Worm (Caenorhabditis elegans) whole organism, mixed stage, embryonic: ENCODE data around the gene mltn-9.

Source experiments
- M03D4.4 ChIP-seq: sonication (generic microtip); optimal IDR thresholded peaks from 2 replicates; lab custom pipeline; 2017; ENCODE audit warnings: mild to moderate bottlenecking, missing genetic modification characterization, missing compliant biosample characterization
- bed-3 ChIP-seq: fragments of 200-800 bp; sonication (Bioruptor generic); optimal IDR thresholded peaks from 3 replicates; lab custom pipeline; 2018; ENCODE audit warnings: mild to moderate bottlenecking, missing genetic modification characterization, moderate library complexity, missing compliant biosample characterization
- blmp-1 ChIP-seq: fragments of 150-350 bp; optimal IDR thresholded peaks from 2 replicates; lab custom pipeline; 2014; ENCODE audit warnings: missing biosample characterization, missing genetic modification characterization
- ceh-39 ChIP-seq: fragments of 150-350 bp; optimal IDR thresholded peaks from 2 replicates; lab custom pipeline; 2014; ENCODE audit warnings: missing biosample characterization, missing genetic modification characterization
- ceh-43 ChIP-seq: fragments of 200-800 bp; sonication (Bioruptor generic); optimal IDR thresholded peaks from 2 replicates; lab custom pipeline; 2018; ENCODE audit warnings: mild to moderate bottlenecking, missing genetic modification characterization, moderate library complexity, missing compliant biosample characterization
- ceh-83 ChIP-seq: fragments of 200-800 bp; sonication (Bioruptor generic); optimal IDR thresholded peaks from 2 replicates; lab custom pipeline; 2018; ENCODE audit warnings: mild to moderate bottlenecking, missing genetic modification characterization, missing compliant biosample characterization
- ces-1 ChIP-seq: fragments of 150-350 bp; optimal IDR thresholded peaks from 2 replicates; lab custom pipeline; 2014; ENCODE audit warnings: missing biosample characterization, missing genetic modification reagents, missing genetic modification characterization
- cnd-1 ChIP-seq: fragments of 200-800 bp; sonication (Bioruptor generic); optimal IDR thresholded peaks from 2 replicates; lab custom pipeline; 2018; ENCODE audit warnings: mild to moderate bottlenecking, missing genetic modification characterization, missing compliant biosample characterization
- drap-1 ChIP-seq: fragments of 200-800 bp; sonication (Bioruptor generic); optimal IDR thresholded peaks from 3 replicates; lab custom pipeline; 2018; ENCODE audit warnings: mild to moderate bottlenecking, missing genetic modification characterization, missing compliant biosample characterization
- elt-1 ChIP-seq: sonication (generic microtip); optimal IDR thresholded peaks from 2 replicates; lab custom pipeline; 2017; ENCODE audit warnings: missing genetic modification characterization, mild to moderate bottlenecking, missing compliant biosample characterization, antibody characterized with exemption, moderate library complexity, borderline replicate concordance; ENCODE audit not compliant: insufficient read depth
- elt-3 ChIP-seq: fragments of 150-350 bp; optimal IDR thresholded peaks from 2 replicates; lab custom pipeline; 2014; ENCODE audit warnings: missing biosample characterization, missing genetic modification characterization
- flh-1 ChIP-seq: fragments of 200-800 bp; sonication (Bioruptor generic); optimal IDR thresholded peaks from 2 replicates; lab custom pipeline; 2018; ENCODE audit warnings: mild to moderate bottlenecking, missing genetic modification characterization, moderate library complexity, missing compliant biosample characterization
- ham-2 ChIP-seq: fragments of 200-800 bp; sonication (Bioruptor generic); optimal IDR thresholded peaks from 2 replicates; lab custom pipeline; 2018; ENCODE audit warnings: mild to moderate bottlenecking, missing genetic modification characterization, missing compliant biosample characterization
- hlh-1 ChIP-seq: fragments of 150-350 bp; optimal IDR thresholded peaks from 2 replicates; lab custom pipeline; 2014; ENCODE audit warnings: missing biosample characterization, missing genetic modification reagents, missing genetic modification characterization
- lin-13 ChIP-seq: fragments of 150-350 bp; optimal IDR thresholded peaks from 2 replicates; lab custom pipeline; 2014; ENCODE audit warnings: missing biosample characterization, missing genetic modification characterization
- lin-32 ChIP-seq: fragments of 200-800 bp; sonication (Bioruptor generic); optimal IDR thresholded peaks from 2 replicates; lab custom pipeline; 2018; ENCODE audit warnings: mild to moderate bottlenecking, missing genetic modification characterization, missing compliant biosample characterization
- lsy-2 ChIP-seq: fragments of 150-350 bp; optimal IDR thresholded peaks from 2 replicates; lab custom pipeline; 2014; ENCODE audit warnings: missing biosample characterization, missing genetic modification characterization
- mab-5 ChIP-seq: fragments of 150-350 bp; optimal IDR thresholded peaks from 2 replicates; lab custom pipeline; 2014; ENCODE audit warnings: missing biosample characterization, missing genetic modification characterization
- mls-2 ChIP-seq: sonication (generic microtip); optimal IDR thresholded peaks from 2 replicates; lab custom pipeline; 2016; ENCODE audit warnings: mild to moderate bottlenecking, missing genetic modification characterization, moderate library complexity, missing compliant biosample characterization
- nhr-2 ChIP-seq: fragments of 150-350 bp; optimal IDR thresholded peaks from 2 replicates; lab custom pipeline; 2014; ENCODE audit warnings: missing biosample characterization, missing genetic modification characterization
- nhr-237 ChIP-seq: fragments of 150-350 bp; optimal IDR thresholded peaks from 2 replicates; lab custom pipeline; 2014; ENCODE audit warnings: missing biosample characterization, missing genetic modification characterization
- nhr-28 ChIP-seq: fragments of 150-350 bp; optimal IDR thresholded peaks from 2 replicates; lab custom pipeline; 2014; ENCODE audit warnings: missing biosample characterization, missing genetic modification characterization
- pha-4 ChIP-seq: fragments of 150-350 bp; optimal IDR thresholded peaks from 2 replicates; lab custom pipeline; 2018; ENCODE audit warnings: missing biosample characterization, missing genetic modification reagents, missing genetic modification characterization
- sem-2 ChIP-seq: fragments of 200-800 bp; sonication (Bioruptor generic); optimal IDR thresholded peaks from 2 replicates; lab custom pipeline; 2018; ENCODE audit warnings: mild to moderate bottlenecking, missing genetic modification characterization, missing compliant biosample characterization
- snpc-4 ChIP-seq: fragments of 150-350 bp; optimal IDR thresholded peaks from 2 replicates; lab custom pipeline; 2014; ENCODE audit warnings: missing biosample characterization, missing genetic modification characterization
- tbx-8 ChIP-seq: fragments of 200-800 bp; sonication (Bioruptor generic); optimal IDR thresholded peaks from 2 replicates; lab custom pipeline; 2018; ENCODE audit warnings: mild to moderate bottlenecking, missing genetic modification characterization, moderate library complexity, missing compliant biosample characterization
- unc-120 ChIP-seq: sonication (generic microtip); optimal IDR thresholded peaks from 2 replicates; lab custom pipeline; 2017; ENCODE audit warnings: missing genetic modification characterization, missing compliant biosample characterization; ENCODE audit not compliant: poor library complexity, severe bottlenecking
- unc-62 ChIP-seq: fragments of 150-350 bp; optimal IDR thresholded peaks from 2 replicates; lab custom pipeline; 2014; ENCODE audit warnings: missing biosample characterization, missing genetic modification reagents, missing genetic modification characterization
- zip-8 ChIP-seq: fragments of 150-350 bp; optimal IDR thresholded peaks from 2 replicates; lab custom pipeline; 2014; ENCODE audit warnings: missing biosample characterization, missing genetic modification characterization

mltn-9 gene

ce11 chrII:14615735-14616134 is at the start of gene mltn-9:
Gene mltn-9, plus strand, starts transcription at chrII:14616035.
- TF ChIP-seq cnd-1 (tag; lab: Kevin White, UChicago), result no peak
- no peak for TF ChIP-seq flh-1 (GFP tag; lab: Kevin White, UChicago)
- TF ChIP-seq mls-2 (tag; lab: Kevin White, UChicago), result no peak
- no peak for TF ChIP-seq zip-8 (tag; lab: Kevin White, UChicago)
- no peak for TF ChIP-seq ham-2 (GFP tag; lab: Kevin White, UChicago)
- TF ChIP-seq ces-1, result no peak
- no peak for TF ChIP-seq blmp-1 (tag; lab: Kevin White, UChicago)
- no peak for TF ChIP-seq elt-3 (tag; lab: Kevin White, UChicago)
- TF ChIP-seq tbx-8 (GFP tag; lab: Kevin White, UChicago), result no peak
- TF ChIP-seq lin-13 (tag; lab: Kevin White, UChicago), result no peak
- TF ChIP-seq lin-32 (GFP tag; lab: Kevin White, UChicago), result no peak
- TF ChIP-seq elt-1, result no peak
- no peak for TF ChIP-seq pha-4 (tag; lab: Kevin White, UChicago)

- TF ChIP-seq ham-2 (GFP tag; lab: Kevin White, UChicago) (peak; percentile 55), hlh-1 (tag; lab: Kevin White, UChicago) (no peak)
Observed at ce11 chrII:14567811-14568210, 48.0 kb upstream of the mltn-9 start.

- TF ChIP-seq ceh-83 (GFP tag; lab: Kevin White, UChicago), result peak; percentile 18
- peak; percentile 81 for TF ChIP-seq ces-1
- TF ChIP-seq lsy-2, result peak; percentile 10
- no peak for TF ChIP-seq bed-3 (GFP tag; lab: Kevin White, UChicago)
Observed at ce11 chrII:14569322-14569721, 46.5 kb upstream of the mltn-9 start.

- TF ChIP-seq lin-13 (tag; lab: Kevin White, UChicago) (no peak), bed-3 (GFP tag; lab: Kevin White, UChicago) (no peak), unc-62 (GFP tag; lab: Kevin White, UChicago) (no peak), snpc-4 (tag; lab: Kevin White, UChicago) (no peak), nhr-237 (no peak), ceh-39 (no peak), mls-2 (tag; lab: Kevin White, UChicago) (no peak), lin-32 (GFP tag; lab: Kevin White, UChicago) (no peak), mab-5 (tag; lab: Kevin White, UChicago) (no peak), sem-2 (GFP tag; lab: Kevin White, UChicago) (no peak), nhr-28 (tag; lab: Kevin White, UChicago) (no peak), M03D4.4 (tag; lab: Kevin White, UChicago) (no peak), ham-2 (GFP tag; lab: Kevin White, UChicago) (no peak), flh-1 (GFP tag; lab: Kevin White, UChicago) (no peak), pha-4 (tag; lab: Kevin White, UChicago) (no peak)
Observed at ce11 chrII:14570541-14571160, 45.2 kb upstream of the mltn-9 start.

ce11 chrII:14573315-14573714 is 42.5 kb upstream of the mltn-9 start, which contains the start of gene madf-5:
Gene madf-5, plus strand, starts transcription at chrII:14573615.
- TF ChIP-seq elt-3 (tag; lab: Kevin White, UChicago), result no peak
- no peak for TF ChIP-seq sem-2 (GFP tag; lab: Kevin White, UChicago)
- no peak for TF ChIP-seq blmp-1 (tag; lab: Kevin White, UChicago)

- TF ChIP-seq drap-1 (GFP tag; lab: Kevin White, UChicago) (no peak), unc-120 (tag; lab: Kevin White, UChicago) (no peak), mab-5 (tag; lab: Kevin White, UChicago) (no peak), M03D4.4 (tag; lab: Kevin White, UChicago) (no peak), unc-62 (GFP tag; lab: Kevin White, UChicago) (no peak), ceh-43 (GFP tag; lab: Kevin White, UChicago) (no peak), nhr-28 (tag; lab: Kevin White, UChicago) (no peak), nhr-2 (no peak), zip-8 (tag; lab: Kevin White, UChicago) (no peak), hlh-1 (tag; lab: Kevin White, UChicago) (no peak), elt-3 (tag; lab: Kevin White, UChicago) (no peak)
Observed at ce11 chrII:14574790-14575189, 41.0 kb upstream of the mltn-9 start.
